Fruit fly (Drosophila melanogaster) whole organism, wandering third instar larva: ENCODE results near the gene CG6749.

Source experiments
- Abd-B ChIP-seq: fragments of >200 bp; optimal IDR thresholded peaks from 2 replicates; lab custom pipeline; 2017; ENCODE audit warnings: missing biosample characterization, missing genetic modification characterization
- CrebA ChIP-seq: fragments of 200-800 bp; sonication (Bioruptor generic); optimal IDR thresholded peaks from 2 replicates; lab custom pipeline; 2016; ENCODE audit warnings: missing biosample characterization, mild to moderate bottlenecking, missing genetic modification characterization, borderline replicate concordance
- Dfd ChIP-seq: fragments of >200 bp; optimal IDR thresholded peaks from 2 replicates; lab custom pipeline; 2017; ENCODE audit warnings: missing biosample characterization, missing genetic modification characterization
- Dif ChIP-seq: fragments of 200-275, 200-300 bp; sonication (Bioruptor generic); optimal IDR thresholded peaks from 2 replicates; lab custom pipeline; 2018; ENCODE audit warnings: missing biosample characterization, missing genetic modification characterization; ENCODE audit not compliant: partially characterized antibody
- GATAd ChIP-seq: sonication (Bioruptor generic); optimal IDR thresholded peaks from 2 replicates; lab custom pipeline; 2016; ENCODE audit warnings: missing biosample characterization, missing genetic modification characterization
- HLH106 ChIP-seq: fragments of 200-800 bp; optimal IDR thresholded peaks from 3 replicates; lab custom pipeline; 2019; ENCODE audit warnings: missing biosample characterization, mild to moderate bottlenecking, missing genetic modification characterization, moderate library complexity
- Hnf4 ChIP-seq: fragments of 200-800 bp; sonication (Bioruptor generic); optimal IDR thresholded peaks from 2 replicates; lab custom pipeline; 2016; ENCODE audit warnings: missing biosample characterization, mild to moderate bottlenecking, missing genetic modification characterization
- Hr83 ChIP-seq: fragments of 200-300 bp; sonication (Bioruptor generic); optimal IDR thresholded peaks from 2 replicates; lab custom pipeline; 2016; ENCODE audit warnings: missing biosample characterization, mild to moderate bottlenecking, missing genetic modification characterization, moderate library complexity; ENCODE audit not compliant: poor library complexity, severe bottlenecking
- Jra ChIP-seq: sonication (Bioruptor generic); optimal IDR thresholded peaks from 2 replicates; lab custom pipeline; 2016; ENCODE audit warnings: missing biosample characterization, missing genetic modification characterization
- Mio ChIP-seq: sonication (Bioruptor generic); optimal IDR thresholded peaks from 2 replicates; lab custom pipeline; 2016; ENCODE audit warnings: missing biosample characterization, missing genetic modification characterization
- OdsH ChIP-seq: fragments of 200-800 bp; sonication (Bioruptor generic); optimal IDR thresholded peaks from 2 replicates; lab custom pipeline; 2016; ENCODE audit warnings: missing biosample characterization, mild to moderate bottlenecking, missing genetic modification characterization
- Rel ChIP-seq, 2 experiments: fragments of 200-800 bp; sonication (Bioruptor generic) in 1 of 2; optimal IDR thresholded peaks; 2 replicates in 1 of 2; 3 replicates in 1 of 2; lab custom pipeline; 2016 to 2019; ENCODE audit warnings: mild to moderate bottlenecking in 2 of 2, missing biosample characterization in 2 of 2, missing genetic modification characterization in 2 of 2, moderate library complexity in 1 of 2
- Sp1 ChIP-seq: fragments of 200-800 bp; sonication (Bioruptor generic); optimal IDR thresholded peaks from 3 replicates; lab custom pipeline; 2019; ENCODE audit warnings: missing biosample characterization, mild to moderate bottlenecking, missing genetic modification characterization, moderate library complexity
- Vsx2 ChIP-seq: fragments of 200-300, 225-300 bp; sonication (Bioruptor generic); optimal IDR thresholded peaks from 2 replicates; lab custom pipeline; 2018; ENCODE audit warnings: missing biosample characterization, missing genetic modification characterization; ENCODE audit not compliant: partially characterized antibody
- br ChIP-seq: fragments of 200-800 bp; sonication (Bioruptor generic); optimal IDR thresholded peaks from 2 replicates; lab custom pipeline; 2016; ENCODE audit warnings: missing biosample characterization, missing genetic modification characterization
- brk ChIP-seq: fragments of 200-800 bp; sonication (Bioruptor generic); optimal IDR thresholded peaks from 2 replicates; lab custom pipeline; 2016; ENCODE audit warnings: missing biosample characterization, mild to moderate bottlenecking, missing genetic modification characterization
- dl ChIP-seq, 2 experiments: fragments of 175-275, 200-275 bp in 1 of 2; fragments of 200-275 bp in 1 of 2; sonication (Bioruptor generic); optimal IDR thresholded peaks; lab custom pipeline; 2018; ENCODE audit warnings: mild to moderate bottlenecking in 2 of 2, missing biosample characterization in 2 of 2, missing genetic modification characterization in 2 of 2, moderate library complexity in 2 of 2; ENCODE audit not compliant: partially characterized antibody in 2 of 2, insufficient read depth in 1 of 2
- dmrt93B ChIP-seq: fragments of 200-800 bp; sonication (Bioruptor generic); optimal IDR thresholded peaks from 2 replicates; lab custom pipeline; 2018; ENCODE audit warnings: missing biosample characterization, mild to moderate bottlenecking, missing genetic modification characterization
- dsf ChIP-seq: sonication (Bioruptor generic); optimal IDR thresholded peaks from 2 replicates; lab custom pipeline; 2016; ENCODE audit warnings: missing biosample characterization, missing genetic modification characterization, borderline replicate concordance
- ey ChIP-seq: fragments of 200-800 bp; sonication (Bioruptor generic); optimal IDR thresholded peaks from 2 replicates; lab custom pipeline; 2016; ENCODE audit warnings: missing biosample characterization, missing genetic modification characterization
- foxo ChIP-seq, 2 experiments: fragments of 200-800 bp; sonication (Bioruptor generic); optimal IDR thresholded peaks; 2 replicates in 1 of 2; 3 replicates in 1 of 2; lab custom pipeline; 2016 to 2017; ENCODE audit warnings: missing biosample characterization in 2 of 2, missing genetic modification characterization in 2 of 2
- fru ChIP-seq: fragments of 200-800 bp; sonication (Bioruptor generic); optimal IDR thresholded peaks from 3 replicates; lab custom pipeline; 2016; ENCODE audit warnings: missing biosample characterization, mild to moderate bottlenecking, missing genetic modification characterization
- h ChIP-seq: fragments of 200-800 bp; sonication (Bioruptor generic); optimal IDR thresholded peaks from 3 replicates; lab custom pipeline; 2016; ENCODE audit warnings: missing biosample characterization, mild to moderate bottlenecking, missing genetic modification characterization
- jim ChIP-seq: fragments of 175-275, 200-325 bp; sonication (Bioruptor generic); optimal IDR thresholded peaks from 2 replicates; lab custom pipeline; 2016; ENCODE audit warnings: missing biosample characterization, mild to moderate bottlenecking, missing genetic modification characterization
- pan ChIP-seq: fragments of >200 bp; optimal IDR thresholded peaks from 2 replicates; lab custom pipeline; 2017
- psq ChIP-seq: fragments of 200-800 bp; sonication (Bioruptor generic); optimal IDR thresholded peaks from 3 replicates; lab custom pipeline; 2017; ENCODE audit warnings: missing biosample characterization, mild to moderate bottlenecking, missing genetic modification characterization, moderate library complexity
- rgr ChIP-seq: fragments of 200-800 bp; sonication (Bioruptor generic); optimal IDR thresholded peaks from 3 replicates; lab custom pipeline; 2016; ENCODE audit warnings: missing biosample characterization, mild to moderate bottlenecking, missing genetic modification characterization
- sv ChIP-seq: fragments of 200-800 bp; sonication (Bioruptor generic); optimal IDR thresholded peaks from 3 replicates; lab custom pipeline; 2016; ENCODE audit warnings: missing biosample characterization, missing genetic modification characterization
- tai ChIP-seq: sonication (Bioruptor generic); optimal IDR thresholded peaks from 2 replicates; lab custom pipeline; 2016; ENCODE audit warnings: missing biosample characterization, missing genetic modification characterization
- woc ChIP-seq: sonication (Bioruptor generic); optimal IDR thresholded peaks from 2 replicates; lab custom pipeline; 2016; ENCODE audit warnings: missing biosample characterization, mild to moderate bottlenecking, missing genetic modification characterization

Gene CG6749

dm6 chr3L:9691476-9691826 is 42.2 kb downstream of the CG6749 start:
- TF ChIP-seq rgr (GFP tag; lab: Kevin White, UChicago) (no peak), foxo (GFP tag; optimal IDR thresholded peaks at IDR 0.05; lab: Kevin White, UChicago) (no peak), Vsx2 (GFP tag; lab: Kevin White, UChicago) (no peak)
- TF ChIP-seq, all 38 proteins: peak for 0

DNA sequence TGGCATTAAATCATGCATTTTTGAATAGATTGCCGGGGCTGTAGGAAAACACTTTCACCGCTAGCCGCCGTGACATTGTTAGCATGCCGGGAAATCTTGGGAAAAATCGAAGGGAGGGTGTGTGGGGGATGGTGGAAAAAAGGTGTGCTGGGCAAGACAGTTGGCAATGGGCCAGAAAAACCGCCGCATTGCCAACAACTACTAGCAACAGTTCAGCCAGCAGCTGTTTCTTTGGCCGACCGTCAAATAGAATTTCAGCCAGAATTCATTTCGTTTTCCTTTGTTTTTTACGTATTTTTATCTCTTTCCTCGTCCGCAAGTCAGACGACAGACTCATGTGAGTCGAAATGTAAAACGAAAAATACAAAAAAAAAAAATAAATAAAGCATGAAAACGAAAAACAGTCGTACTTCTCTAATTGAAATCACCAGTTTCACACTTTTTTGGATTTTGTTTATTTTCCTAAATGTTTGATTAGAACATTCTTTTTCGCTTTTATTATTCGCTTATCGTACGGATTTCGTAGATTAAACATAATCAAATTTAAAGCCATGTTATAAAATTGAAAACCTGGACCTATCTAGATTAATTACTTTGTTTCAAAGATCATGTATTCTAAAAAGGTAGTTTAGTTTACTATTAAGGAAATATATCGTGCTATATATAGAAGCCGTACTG is 42.7 kb downstream of the CG6749 start:
- TF ChIP-seq OdsH (GFP tag; lab: Kevin White, UChicago) (peak; percentile 40), brk (GFP tag; lab: Kevin White, UChicago) (peak; percentile 11), ey (GFP tag; lab: Kevin White, UChicago) (peak; percentile 45), rgr (GFP tag; lab: Kevin White, UChicago) (peak; percentile 46), foxo (GFP tag; optimal IDR thresholded peaks at IDR 0.05; lab: Kevin White, UChicago) (peak in 1 of 2 experiments; percentile 63), pan (lab: Kevin White, UChicago) (no peak), Abd-B (GFP tag; lab: Kevin White, UChicago) (no peak), CrebA (GFP tag; lab: Kevin White, UChicago) (no peak), Hnf4 (peak; percentile 38), br (no peak), fru (GFP tag; lab: Kevin White, UChicago) (peak; percentile 58), psq (GFP tag; lab: Kevin White, UChicago) (peak; percentile 39), Dfd (GFP tag; lab: Kevin White, UChicago) (peak; percentile 22), Jra (GFP tag; lab: Kevin White, UChicago) (no peak), tai (GFP tag; lab: Kevin White, UChicago) (peak; percentile 41), HLH106 (tag; lab: Kevin White, UChicago) (peak; percentile 41), h (GFP tag; lab: Kevin White, UChicago) (peak; percentile 61), dsf (GFP tag; lab: Kevin White, UChicago) (no peak), Sp1 (GFP tag; lab: Kevin White, UChicago) (peak; percentile 24), Rel (GFP tag; optimal IDR thresholded peaks at IDR 0.05; lab: Kevin White, UChicago) (no peak), Rel (tag; optimal IDR thresholded peaks at IDR 0.05; lab: Kevin White, UChicago) (no peak)

DNA sequence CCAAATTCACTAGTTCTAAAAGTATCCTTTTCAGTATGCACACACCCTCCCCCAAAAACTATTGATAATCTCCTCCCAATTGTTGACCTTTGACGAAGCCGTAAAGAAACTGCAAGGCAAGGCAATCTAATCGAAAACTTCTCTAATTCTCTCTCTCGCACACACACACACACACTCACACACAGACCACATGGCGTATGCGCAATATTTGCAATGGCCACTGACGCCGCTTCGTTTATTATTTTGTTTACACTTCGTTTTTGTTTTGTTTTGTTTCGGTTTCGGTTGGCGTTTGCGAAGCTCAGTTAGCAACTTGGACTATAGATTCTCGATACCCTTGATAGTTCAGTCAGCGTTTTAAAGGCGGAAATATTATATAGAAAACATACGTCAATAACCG is 43.8 kb downstream of the CG6749 start:
- TF ChIP-seq Hr83 (GFP tag; lab: Kevin White, UChicago), result no peak
- TF ChIP-seq Dfd (GFP tag; lab: Kevin White, UChicago), result peak; percentile 10
- TF ChIP-seq, all 38 proteins: peak for 1

DNA sequence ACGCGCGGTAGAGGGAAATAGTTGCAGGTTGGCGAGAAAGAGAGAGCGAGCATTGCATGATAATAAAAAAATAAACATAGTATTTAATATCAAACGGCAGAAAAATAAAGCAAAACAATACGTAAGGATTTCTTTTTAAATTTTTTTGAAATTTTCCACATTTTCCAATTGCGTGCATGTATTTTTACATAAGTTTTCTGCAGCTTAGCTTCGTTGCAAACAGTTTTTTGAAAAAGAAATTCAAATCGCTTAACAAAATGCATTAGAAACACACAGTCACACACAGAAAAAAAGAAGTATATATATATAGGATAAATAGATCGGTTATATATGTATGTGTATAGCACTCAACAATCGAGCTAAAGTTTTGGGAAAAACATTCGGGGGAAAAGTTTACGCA is 44.9 kb downstream of the CG6749 start:
- TF ChIP-seq OdsH (GFP tag; lab: Kevin White, UChicago) (no peak), CrebA (GFP tag; lab: Kevin White, UChicago) (no peak), sv (no peak), GATAd (GFP tag; lab: Kevin White, UChicago) (no peak), dl (GFP tag; optimal IDR thresholded peaks at IDR 0.05; lab: Kevin White, UChicago; ENCODE audit: insufficient read depth in 1 of 2, partially characterized antibody in 2 of 2) (no peak), dsf (GFP tag; lab: Kevin White, UChicago) (no peak), tai (GFP tag; lab: Kevin White, UChicago) (no peak), Rel (GFP tag; optimal IDR thresholded peaks at IDR 0.05; lab: Kevin White, UChicago) (no peak), Rel (tag; optimal IDR thresholded peaks at IDR 0.05; lab: Kevin White, UChicago) (no peak), ey (GFP tag; lab: Kevin White, UChicago) (no peak), dmrt93B (GFP tag; lab: Kevin White, UChicago) (no peak), Mio (no peak), Dfd (GFP tag; lab: Kevin White, UChicago) (no peak), Abd-B (GFP tag; lab: Kevin White, UChicago) (no peak), Dif (GFP tag; lab: Kevin White, UChicago) (no peak), woc (GFP tag; lab: Kevin White, UChicago) (no peak), Jra (GFP tag; lab: Kevin White, UChicago) (no peak), jim (GFP tag; lab: Kevin White, UChicago) (no peak), psq (GFP tag; lab: Kevin White, UChicago) (no peak), foxo (GFP tag; optimal IDR thresholded peaks at IDR 0.05; lab: Kevin White, UChicago) (no peak)
